Worm (Caenorhabditis elegans): Measurements from ENCODE around the gene sir-2.2.

ce11 chrX:13362486-13362885 is 34.6 kb downstream of the sir-2.2 start, which contains the start of gene C49F8.15:
- no peak for TF ChIP-seq tbx-37 (GFP tag; conservative IDR thresholded peaks at IDR 0.05)
- TF ChIP-seq sea-1 (GFP tag; conservative IDR thresholded peaks at IDR 0.05) = no peak
- TF ChIP-seq scrt-1 (GFP tag; IDR thresholded peaks at IDR 0.05) = no peak
- no peak for TF ChIP-seq flt-1 (GFP tag; IDR thresholded peaks at IDR 0.05)
- no peak for TF ChIP-seq hmbx-1 (tag; optimal IDR thresholded peaks at IDR 0.05)
- TF ChIP-seq tbx-11 (GFP tag; IDR thresholded peaks at IDR 0.05) = no peak
- TF ChIP-seq F13C5.2 (tag; optimal IDR thresholded peaks at IDR 0.05) = no peak
- TF ChIP-seq aly-1 (tag; optimal IDR thresholded peaks at IDR 0.05) = no peak
- TF ChIP-seq hnd-1 (tag; optimal IDR thresholded peaks at IDR 0.05) = no peak
- no peak for TF ChIP-seq ceh-13 (GFP tag; optimal IDR thresholded peaks at IDR 0.05)

All from whole organism, early embryonic.